Fruit fly (Drosophila melanogaster): ENCODE measurements around the gene tal-1A.

The tal-1A gene

DNA sequence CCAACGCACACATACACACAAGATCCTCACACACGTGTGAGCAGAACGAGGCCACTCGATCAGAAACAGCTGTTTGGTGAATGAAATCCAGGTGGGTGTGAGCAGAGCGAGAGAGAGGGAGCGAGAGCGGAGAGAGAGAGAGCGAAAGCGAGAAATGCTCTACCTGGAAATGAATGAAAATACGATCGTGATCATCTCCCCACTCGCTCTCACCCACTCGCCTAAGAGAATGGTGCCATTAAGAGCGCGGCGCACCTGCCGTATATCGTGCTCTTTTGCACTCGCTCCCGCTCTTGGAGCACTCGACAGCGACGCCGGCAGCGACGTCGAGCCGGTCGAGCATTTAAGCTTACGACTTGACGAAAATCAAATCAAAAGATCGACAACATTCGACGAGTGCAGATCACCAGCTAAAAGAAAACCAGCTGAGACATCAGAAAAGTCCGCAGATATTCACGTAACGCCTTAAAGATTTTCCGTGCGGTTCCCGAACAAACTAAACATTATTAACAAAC, at the start of gene tal-1A, which contains the start of the genes tal-2A, tal-3A and tal-AA (continued):
- no peak for TF ChIP-seq phol (tag; optimal IDR thresholded peaks at IDR 0.05)
- TF ChIP-seq al (GFP tag; IDR thresholded peaks at IDR 0.05): no peak
- TF ChIP-seq BEAF-32 (GFP tag; optimal IDR thresholded peaks at IDR 0.05): no peak
- no peak for TF ChIP-seq fd102C (GFP tag; optimal IDR thresholded peaks at IDR 0.05)
- TF ChIP-seq Xbp1 (GFP tag; optimal IDR thresholded peaks at IDR 0.05): no peak
- no peak for TF ChIP-seq scrt (GFP tag; optimal IDR thresholded peaks at IDR 0.05)
- no peak for TF ChIP-seq CG7745 (tag; optimal IDR thresholded peaks at IDR 0.05)
- peak; percentile 87 for TF ChIP-seq lbe (GFP tag; optimal IDR thresholded peaks at IDR 0.05)
- no peak for TF ChIP-seq klu (GFP tag; IDR thresholded peaks at IDR 0.05)
- no peak for TF ChIP-seq Max (GFP tag; optimal IDR thresholded peaks at IDR 0.05)
- no peak for TF ChIP-seq cato (GFP tag; optimal IDR thresholded peaks at IDR 0.05; ENCODE audit: borderline replicate concordance)
- no peak for TF ChIP-seq hb (GFP tag; IDR thresholded peaks at IDR 0.05; ENCODE audit: partially characterized antibody)
- peak; percentile 4 for TF ChIP-seq CG11504 (tag; optimal IDR thresholded peaks at IDR 0.05)
- TF ChIP-seq Camta (GFP tag; optimal IDR thresholded peaks at IDR 0.05): no peak
- TF ChIP-seq pfk (GFP tag; optimal IDR thresholded peaks at IDR 0.05): no peak
- TF ChIP-seq H2.0 (GFP tag; IDR thresholded peaks at IDR 0.05): no peak
- TF ChIP-seq CG14965 (GFP tag; optimal IDR thresholded peaks at IDR 0.05; ENCODE audit: borderline replicate concordance): no peak
- no peak for TF ChIP-seq CG18476 (GFP tag; optimal IDR thresholded peaks at IDR 0.05)
- TF ChIP-seq Oaz (GFP tag; IDR thresholded peaks at IDR 0.05): no peak
- TF ChIP-seq CG7271 (tag; optimal IDR thresholded peaks at IDR 0.05): no peak
- no peak for TF ChIP-seq CG17612 (GFP tag; IDR thresholded peaks at IDR 0.05)
- no peak for TF ChIP-seq CG30020 (tag; optimal IDR thresholded peaks at IDR 0.05)
- no peak for TF ChIP-seq kay (GFP tag; optimal IDR thresholded peaks at IDR 0.05)
- no peak for TF ChIP-seq tup (GFP tag; optimal IDR thresholded peaks at IDR 0.05)
- TF ChIP-seq Fer2 (tag; optimal IDR thresholded peaks at IDR 0.05): no peak
- TF ChIP-seq sr (GFP tag; IDR thresholded peaks at IDR 0.05): peak; percentile 75; the same call in 2 of the 3 replicates
- TF ChIP-seq corto (GFP tag; optimal IDR thresholded peaks at IDR 0.05): no peak
- TF ChIP-seq ATbp (GFP tag; optimal IDR thresholded peaks at IDR 0.05): no peak
- TF ChIP-seq Gug (GFP tag; IDR thresholded peaks at IDR 0.05): no peak
- peak; percentile 36 for TF ChIP-seq CG15514 (GFP tag; optimal IDR thresholded peaks at IDR 0.05)
- TF ChIP-seq jigr1 (GFP tag; IDR thresholded peaks at IDR 0.05): no peak
- 0 out of 3 replicates have a peak, but pooled peaks have one; percentile 19 for TF ChIP-seq ken (GFP tag; IDR thresholded peaks at IDR 0.05)
- TF ChIP-seq Deaf1 (tag; optimal IDR thresholded peaks at IDR 0.05): peak; percentile 39
- peak; percentile 30 for TF ChIP-seq ems (GFP tag; optimal IDR thresholded peaks at IDR 0.05)
- TF ChIP-seq CG32532 (GFP tag; IDR thresholded peaks at IDR 0.05): peak; percentile 81; the same call in 1 of the 2 replicates
- TF ChIP-seq Ptx1 (GFP tag; IDR thresholded peaks at IDR 0.05): no peak
- no peak for TF ChIP-seq CG4820 (GFP tag; optimal IDR thresholded peaks at IDR 0.05)
- no peak for TF ChIP-seq CG12942 (GFP tag; optimal IDR thresholded peaks at IDR 0.05)
- peak; percentile 44; the same call in 1 of the 2 replicates for TF ChIP-seq Drgx (GFP tag; IDR thresholded peaks at IDR 0.05)
- TF ChIP-seq Dfd (GFP tag; optimal IDR thresholded peaks at IDR 0.05): no peak
- no peak for TF ChIP-seq CG5953 (GFP tag; IDR thresholded peaks at IDR 0.05)
- TF ChIP-seq CG4360 (GFP tag; IDR thresholded peaks at IDR 0.05): peak; percentile 29
- no peak for TF ChIP-seq dysf (GFP tag; IDR thresholded peaks at IDR 0.05)
- TF ChIP-seq CG18011 (GFP tag; optimal IDR thresholded peaks at IDR 0.05): no peak
- no peak for TF ChIP-seq CTCF (GFP tag; optimal IDR thresholded peaks at IDR 0.05)
- peak; percentile 74 for TF ChIP-seq CG13287 (GFP tag; IDR thresholded peaks at IDR 0.05; ENCODE audit: partially characterized antibody)
- no peak for TF ChIP-seq cad (GFP tag; optimal IDR thresholded peaks at IDR 0.05)
- TF ChIP-seq usp (GFP tag; optimal IDR thresholded peaks at IDR 0.05): no peak
- no peak for TF ChIP-seq Sox100B (GFP tag; optimal IDR thresholded peaks at IDR 0.05)
- TF ChIP-seq CG31224 (GFP tag; IDR thresholded peaks at IDR 0.05): no peak
- peak; percentile 51 for TF ChIP-seq CG6254 (GFP tag; optimal IDR thresholded peaks at IDR 0.05)
- TF ChIP-seq CG31441 (GFP tag; IDR thresholded peaks at IDR 0.05): no peak

Data from whole organism, embryonic.